Worm (Caenorhabditis elegans) whole organism, young adult: ENCODE data around the gene fbxa-164.

Source experiments
- F33H1.4 ChIP-seq: fragments of 200-800 bp; sonication (Bioruptor generic); IDR thresholded peaks from 2 replicates; pipeline ENCODE4 v1.3.6; 2022; ENCODE audit warnings: missing genetic modification reagents, missing genetic modification characterization, missing compliant biosample characterization
- F49E8.2 ChIP-seq: sonication (generic microtip); optimal IDR thresholded peaks from 3 replicates; lab custom pipeline; 2017; ENCODE audit warnings: missing genetic modification characterization, mild to moderate bottlenecking, missing compliant biosample characterization, antibody characterized with exemption, moderate library complexity; ENCODE audit not compliant: insufficient read depth
- F52B5.7 ChIP-seq: sonication (generic microtip); optimal IDR thresholded peaks from 2 replicates; lab custom pipeline; 2016; ENCODE audit warnings: mild to moderate bottlenecking, missing genetic modification characterization, missing compliant biosample characterization
- F55B11.4 ChIP-seq: sonication (generic microtip); optimal IDR thresholded peaks from 2 replicates; lab custom pipeline; 2016; ENCODE audit warnings: missing compliant biosample characterization, missing genetic modification characterization, borderline replicate concordance; ENCODE audit not compliant: insufficient read depth
- F57C9.4 ChIP-seq: sonication (generic microtip); optimal IDR thresholded peaks from 2 replicates; lab custom pipeline; 2017; ENCODE audit warnings: mild to moderate bottlenecking, missing genetic modification characterization, missing compliant biosample characterization
- K12H6.12 ChIP-seq: fragments of 200-800 bp; sonication (Bioruptor generic); optimal IDR thresholded peaks from 2 replicates; lab custom pipeline; 2018; ENCODE audit warnings: mild to moderate bottlenecking, missing genetic modification characterization, missing compliant biosample characterization
- T07F8.4 ChIP-seq: sonication (generic microtip); optimal IDR thresholded peaks from 2 replicates; lab custom pipeline; 2016; ENCODE audit warnings: mild to moderate bottlenecking, missing genetic modification characterization, moderate library complexity, missing compliant biosample characterization
- Y67H2A.10 ChIP-seq: fragments of 200-800 bp; sonication (Bioruptor generic); conservative IDR thresholded peaks from 2 replicates; pipeline ENCODE4 v1.3.6; 2022; ENCODE audit warnings: missing genetic modification reagents, missing genetic modification characterization, missing compliant biosample characterization
- Y79H2A.3 ChIP-seq: fragments of 200-800 bp; sonication (Bioruptor generic); conservative IDR thresholded peaks from 2 replicates; pipeline ENCODE4 v1.3.6; 2022; ENCODE audit warnings: missing genetic modification reagents, missing genetic modification characterization, missing compliant biosample characterization
- aptf-2 ChIP-seq: fragments of 200-800 bp; sonication (Bioruptor generic); conservative IDR thresholded peaks from 2 replicates; pipeline ENCODE4 v1.3.6; 2022; ENCODE audit warnings: missing genetic modification reagents, missing genetic modification characterization, missing compliant biosample characterization
- atf-7 ChIP-seq: sonication (generic microtip); optimal IDR thresholded peaks from 2 replicates; lab custom pipeline; 2017; ENCODE audit warnings: mild to moderate bottlenecking, missing genetic modification characterization, missing compliant biosample characterization
- attf-5 ChIP-seq: fragments of 200-800 bp; sonication (Bioruptor generic); optimal IDR thresholded peaks from 2 replicates; lab custom pipeline; 2018; ENCODE audit warnings: mild to moderate bottlenecking, missing genetic modification characterization, missing compliant biosample characterization
- ceh-40 ChIP-seq: fragments of 200-800 bp; sonication (Bioruptor generic); IDR thresholded peaks from 2 replicates; pipeline ENCODE4 v1.3.6; 2022; ENCODE audit warnings: missing genetic modification characterization, missing compliant biosample characterization
- ceh-79 ChIP-seq: sonication (generic microtip); optimal IDR thresholded peaks from 2 replicates; lab custom pipeline; 2017; ENCODE audit warnings: mild to moderate bottlenecking, missing genetic modification characterization, missing compliant biosample characterization
- chd-7 ChIP-seq: sonication (generic microtip); optimal IDR thresholded peaks from 2 replicates; lab custom pipeline; 2016; ENCODE audit warnings: mild to moderate bottlenecking, missing genetic modification characterization, moderate library complexity, missing compliant biosample characterization
- die-1 ChIP-seq: sonication (generic microtip); optimal IDR thresholded peaks from 2 replicates; lab custom pipeline; 2016; ENCODE audit warnings: missing genotype, mild to moderate bottlenecking, missing genetic modification characterization, missing compliant biosample characterization
- dpff-1 ChIP-seq: sonication (generic microtip); optimal IDR thresholded peaks from 2 replicates; lab custom pipeline; 2017; ENCODE audit warnings: mild to moderate bottlenecking, missing genetic modification characterization, missing compliant biosample characterization
- dpl-1 ChIP-seq: fragments of 150-350 bp; optimal IDR thresholded peaks from 2 replicates; lab custom pipeline; 2014; ENCODE audit warnings: missing biosample characterization, missing genetic modification reagents, missing genetic modification characterization
- ekl-4 ChIP-seq: fragments of 200-800 bp; sonication (Bioruptor generic); IDR thresholded peaks from 2 replicates; pipeline ENCODE4 v1.3.6; 2022; ENCODE audit warnings: missing genetic modification reagents, missing genetic modification characterization, missing compliant biosample characterization
- fkh-3 ChIP-seq: sonication (generic microtip); optimal IDR thresholded peaks from 2 replicates; lab custom pipeline; 2016; ENCODE audit warnings: mild to moderate bottlenecking, missing genetic modification characterization, missing compliant biosample characterization
- hsf-1 ChIP-seq: fragments of 200-800 bp; sonication (Bioruptor generic); IDR thresholded peaks from 2 replicates; pipeline ENCODE4 v1.3.6; 2022; ENCODE audit warnings: missing genetic modification reagents, missing genetic modification characterization, missing compliant biosample characterization
- lag-1 ChIP-seq: fragments of 200-800 bp; sonication (Bioruptor generic); IDR thresholded peaks from 2 replicates; pipeline ENCODE4 v1.3.6; 2022; ENCODE audit warnings: missing genetic modification reagents, missing genetic modification characterization, missing compliant biosample characterization
- madf-6 ChIP-seq: fragments of 200-800 bp; sonication (Bioruptor generic); IDR thresholded peaks from 2 replicates; pipeline ENCODE4 v1.3.6; 2022; ENCODE audit warnings: missing genetic modification reagents, missing genetic modification characterization, missing compliant biosample characterization
- mcd-1 ChIP-seq: fragments of 200-800 bp; sonication (Bioruptor generic); IDR thresholded peaks from 2 replicates; pipeline ENCODE4 v1.3.6; 2022; ENCODE audit warnings: missing genetic modification reagents, missing genetic modification characterization, missing compliant biosample characterization
- nfya-2 ChIP-seq: fragments of 200-800 bp; sonication (Bioruptor generic); IDR thresholded peaks from 2 replicates; pipeline ENCODE4 v1.3.6; 2022; ENCODE audit warnings: missing genetic modification reagents, missing genetic modification characterization, missing compliant biosample characterization
- nfyb-1 ChIP-seq: fragments of 200-800 bp; sonication (Bioruptor generic); IDR thresholded peaks from 2 replicates; pipeline ENCODE4 v1.3.6; 2022; ENCODE audit warnings: missing genetic modification reagents, missing genetic modification characterization, missing compliant biosample characterization
- nhr-179 ChIP-seq: sonication (generic microtip); optimal IDR thresholded peaks from 2 replicates; lab custom pipeline; 2016; ENCODE audit warnings: mild to moderate bottlenecking, missing genetic modification characterization, missing compliant biosample characterization
- nhr-27 ChIP-seq: fragments of 200-800 bp; sonication (Bioruptor generic); optimal IDR thresholded peaks from 2 replicates; lab custom pipeline; 2018; ENCODE audit warnings: mild to moderate bottlenecking, missing genetic modification characterization, moderate library complexity, missing compliant biosample characterization
- nhr-80 ChIP-seq: sonication (generic microtip); optimal IDR thresholded peaks from 2 replicates; lab custom pipeline; 2016; ENCODE audit warnings: missing genetic modification characterization, missing compliant biosample characterization
- repo-1 ChIP-seq: sonication (generic microtip); optimal IDR thresholded peaks from 2 replicates; lab custom pipeline; 2017; ENCODE audit warnings: mild to moderate bottlenecking, missing genetic modification characterization, missing compliant biosample characterization
- sdz-38 ChIP-seq: sonication (generic microtip); optimal IDR thresholded peaks from 2 replicates; lab custom pipeline; 2016; ENCODE audit warnings: missing genotype, missing genetic modification characterization, missing compliant biosample characterization
- tlf-1 ChIP-seq: fragments of 200-800 bp; sonication (Bioruptor generic); optimal IDR thresholded peaks from 2 replicates; lab custom pipeline; 2018; ENCODE audit warnings: mild to moderate bottlenecking, missing genetic modification characterization, missing compliant biosample characterization
- unc-130 ChIP-seq: sonication (generic microtip); optimal IDR thresholded peaks from 2 replicates; lab custom pipeline; 2016; ENCODE audit warnings: missing genetic modification reagents, missing genetic modification characterization, missing compliant biosample characterization
- zim-3 ChIP-seq: sonication (generic microtip); optimal IDR thresholded peaks from 2 replicates; lab custom pipeline; 2017; ENCODE audit warnings: mild to moderate bottlenecking, missing genetic modification characterization, moderate library complexity, missing compliant biosample characterization
- ztf-25 ChIP-seq: fragments of 200-800 bp; sonication (Bioruptor generic); IDR thresholded peaks from 2 replicates; pipeline ENCODE4 v1.3.6; 2022; ENCODE audit warnings: missing genetic modification reagents, missing genetic modification characterization, missing compliant biosample characterization
- ztf-6 ChIP-seq: fragments of 200-800 bp; sonication (Bioruptor generic); IDR thresholded peaks from 2 replicates; pipeline ENCODE4 v1.3.6; 2022; ENCODE audit warnings: missing genetic modification reagents, missing genetic modification characterization, missing compliant biosample characterization

fbxa-164 gene

ce11 chrII:1621795-1622194 is 7.9 kb upstream of the fbxa-164 start:
- no peak for TF ChIP-seq Y79H2A.3 (GFP tag; lab: Robert Waterston, UW)
- no peak for TF ChIP-seq ekl-4 (GFP tag; lab: Robert Waterston, UW)
- TF ChIP-seq nhr-179 (tag; lab: Kevin White, UChicago) = no peak
- peak; percentile 5 for TF ChIP-seq nhr-80
- TF ChIP-seq F55B11.4 (tag; lab: Kevin White, UChicago) = no peak
- TF ChIP-seq nfya-2 (GFP tag; lab: Robert Waterston, UW) = no peak
- TF ChIP-seq K12H6.12 (tag; lab: Kevin White, UChicago) = no peak
- TF ChIP-seq sdz-38 = no peak
- TF ChIP-seq ceh-40 = no peak

ce11 chrII:1621180-1621579 is 7.3 kb upstream of the fbxa-164 start, which contains the start of gene fbxa-158:
Gene fbxa-158 (minus strand): TSS chrII:1621280.
- TF ChIP-seq F55B11.4 (tag; lab: Kevin White, UChicago) (no peak), dpff-1 (tag; lab: Kevin White, UChicago) (no peak)
- TF ChIP-seq, all 124 proteins: peak for 0

- TF ChIP-seq T07F8.4 (tag; lab: Kevin White, UChicago) = no peak
- TF ChIP-seq, all 124 proteins: peak for 0
These were observed 5.1 kb upstream of the fbxa-164 start, which contains the start of gene fbxa-166 for ce11 chrII:1618948-1619347. Gene fbxa-166 (minus strand): TSS chrII:1619048.

ce11 chrII:1616382-1616781 is 2.5 kb upstream of the fbxa-164 start, which contains the start of gene fbxa-165:
Gene fbxa-165 (minus strand): TSS chrII:1616482.
- no peak for TF ChIP-seq F52B5.7 (tag; lab: Kevin White, UChicago)
- TF ChIP-seq nfyb-1 (GFP tag; lab: Robert Waterston, UW) = no peak
- no peak for TF ChIP-seq ztf-25 (GFP tag; lab: Robert Waterston, UW)
- no peak for TF ChIP-seq F33H1.4 (GFP tag; lab: Robert Waterston, UW)
- TF ChIP-seq ceh-79 (tag; lab: Kevin White, UChicago) = no peak
- no peak for TF ChIP-seq K12H6.12 (tag; lab: Kevin White, UChicago)
- TF ChIP-seq nhr-27 (tag; lab: Kevin White, UChicago) = no peak
- TF ChIP-seq ztf-6 (GFP tag; lab: Robert Waterston, UW) = no peak
- TF ChIP-seq fkh-3 = no peak
- TF ChIP-seq chd-7 (tag; lab: Kevin White, UChicago) = no peak
- no peak for TF ChIP-seq mcd-1
- TF ChIP-seq madf-6 (GFP tag; lab: Robert Waterston, UW) = no peak
- no peak for TF ChIP-seq Y79H2A.3 (GFP tag; lab: Robert Waterston, UW)
- TF ChIP-seq F57C9.4 (tag; lab: Kevin White, UChicago) = no peak
- no peak for TF ChIP-seq dpl-1
- TF ChIP-seq tlf-1 (GFP tag; lab: Kevin White, UChicago) = no peak

ce11 chrII:1610630-1611029 is 3.2 kb downstream of the fbxa-164 start, which contains the start of gene fbxa-163:
Gene fbxa-163 (minus strand): TSS chrII:1610730.
- TF ChIP-seq F49E8.2 (tag; lab: Kevin White, UChicago) (no peak), atf-7 (tag; lab: Kevin White, UChicago) (no peak), dpl-1 (no peak), repo-1 (no peak), Y67H2A.10 (no peak), fkh-3 (no peak), zim-3 (tag; lab: Kevin White, UChicago) (no peak), madf-6 (GFP tag; lab: Robert Waterston, UW) (no peak), attf-5 (GFP tag; lab: Kevin White, UChicago) (no peak), hsf-1 (GFP tag; lab: Robert Waterston, UW) (no peak), aptf-2 (GFP tag; lab: Robert Waterston, UW) (no peak), lag-1 (no peak), nfyb-1 (GFP tag; lab: Robert Waterston, UW) (no peak), unc-130 (GFP tag; lab: Kevin White, UChicago) (no peak), ztf-25 (GFP tag; lab: Robert Waterston, UW) (no peak), die-1 (no peak)
- TF ChIP-seq, all 124 proteins: peak for 0
